Fruit fly (Drosophila melanogaster): ENCODE measurements around the gene CG43703.

The CG43703 gene

DNA sequence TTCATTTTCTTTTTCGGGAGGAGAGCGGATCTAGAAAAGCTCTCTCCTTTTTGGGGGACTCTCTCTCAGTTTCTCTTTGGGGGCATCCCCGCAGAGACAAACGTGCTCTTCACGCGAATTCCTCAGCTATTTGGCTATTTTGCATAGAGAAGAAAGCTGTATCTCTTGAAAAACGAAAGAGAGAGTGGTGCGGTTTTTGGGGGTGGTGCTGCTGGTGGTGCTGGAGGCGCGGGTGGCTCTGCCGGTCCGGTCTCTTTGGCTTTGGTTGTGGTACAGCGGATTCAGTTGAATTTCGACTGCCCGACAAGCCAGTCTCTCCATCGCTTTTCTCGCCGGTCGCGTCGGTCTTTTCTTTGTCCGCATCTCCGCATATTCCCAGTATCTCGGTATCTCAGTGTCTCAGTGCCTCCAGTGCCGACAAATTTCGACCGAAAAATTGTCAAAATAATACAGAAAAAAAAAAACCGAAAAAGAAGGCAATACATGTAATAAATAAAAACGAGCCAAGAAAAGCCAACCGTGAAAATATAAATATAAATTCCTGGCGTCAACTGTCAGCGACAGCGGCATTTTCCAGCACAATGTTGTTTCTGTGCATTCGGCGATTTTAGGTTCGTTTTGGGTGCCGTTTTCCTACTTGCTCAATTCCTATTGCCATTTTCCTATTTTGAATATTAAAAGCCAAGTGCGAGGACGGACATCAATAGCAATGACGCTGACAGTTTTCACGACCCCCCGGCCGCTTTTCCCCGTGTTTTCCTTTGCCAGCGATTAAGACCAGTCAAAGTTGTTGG is 34.9 kb upstream of the CG43703 start, which contains the start of gene CG10019 (continued):
- TF ChIP-seq Fer2 (tag; optimal IDR thresholded peaks at IDR 0.05) (no peak), amos (GFP tag; IDR thresholded peaks at IDR 0.05; ENCODE audit: partially characterized antibody) (peak; percentile 19; the same call in 1 of the 2 replicates), CG3163 (GFP tag; optimal IDR thresholded peaks at IDR 0.05) (peak; percentile 98), CG12219 (GFP tag; optimal IDR thresholded peaks at IDR 0.05) (no peak), CG5180 (GFP tag; optimal IDR thresholded peaks at IDR 0.05) (no peak), CG4404 (GFP tag; IDR thresholded peaks at IDR 0.05) (no peak), CG42726 (GFP tag; IDR thresholded peaks at IDR 0.05; ENCODE audit: partially characterized antibody) (no peak), CG9609 (GFP tag; optimal IDR thresholded peaks at IDR 0.05) (no peak), Gug (GFP tag; IDR thresholded peaks at IDR 0.05) (no peak), Hr3 (GFP tag; optimal IDR thresholded peaks at IDR 0.05) (no peak), HLH4C (GFP tag; IDR thresholded peaks at IDR 0.05; ENCODE audit: partially characterized antibody) (0 out of 3 replicates have a peak, but pooled peaks have one; percentile 20)

DNA sequence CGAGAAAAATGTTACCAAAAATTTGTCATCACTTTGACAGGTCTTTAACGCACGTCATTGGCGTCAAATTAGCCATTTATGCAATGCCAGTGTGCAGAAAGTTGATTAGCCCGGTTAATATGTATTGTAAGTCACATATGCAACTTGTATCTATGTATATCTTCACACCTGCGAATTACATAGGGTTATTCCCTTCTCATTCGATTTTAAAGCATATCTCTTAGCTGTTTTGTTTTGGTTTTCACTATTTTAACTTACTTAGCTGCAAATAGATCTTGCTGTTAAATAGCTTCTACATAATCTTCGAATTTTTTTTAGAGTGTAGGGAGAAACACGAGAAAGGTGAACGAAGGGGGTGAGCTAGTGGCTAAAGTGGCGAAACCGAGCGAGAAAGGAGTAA is 34.2 kb upstream of the CG43703 start:
- TF ChIP-seq Awh (GFP tag; IDR thresholded peaks at IDR 0.05) (no peak), CG4617 (GFP tag; optimal IDR thresholded peaks at IDR 0.05; ENCODE audit: borderline replicate concordance) (no peak), CG3407 (GFP tag; optimal IDR thresholded peaks at IDR 0.05) (no peak), fd102C (GFP tag; optimal IDR thresholded peaks at IDR 0.05) (no peak), Antp (GFP tag; optimal IDR thresholded peaks at IDR 0.05) (no peak), CG7839 (tag; optimal IDR thresholded peaks at IDR 0.05) (no peak), CG6791 (GFP tag; IDR thresholded peaks at IDR 0.05; ENCODE audit: partially characterized antibody) (no peak)

DNA sequence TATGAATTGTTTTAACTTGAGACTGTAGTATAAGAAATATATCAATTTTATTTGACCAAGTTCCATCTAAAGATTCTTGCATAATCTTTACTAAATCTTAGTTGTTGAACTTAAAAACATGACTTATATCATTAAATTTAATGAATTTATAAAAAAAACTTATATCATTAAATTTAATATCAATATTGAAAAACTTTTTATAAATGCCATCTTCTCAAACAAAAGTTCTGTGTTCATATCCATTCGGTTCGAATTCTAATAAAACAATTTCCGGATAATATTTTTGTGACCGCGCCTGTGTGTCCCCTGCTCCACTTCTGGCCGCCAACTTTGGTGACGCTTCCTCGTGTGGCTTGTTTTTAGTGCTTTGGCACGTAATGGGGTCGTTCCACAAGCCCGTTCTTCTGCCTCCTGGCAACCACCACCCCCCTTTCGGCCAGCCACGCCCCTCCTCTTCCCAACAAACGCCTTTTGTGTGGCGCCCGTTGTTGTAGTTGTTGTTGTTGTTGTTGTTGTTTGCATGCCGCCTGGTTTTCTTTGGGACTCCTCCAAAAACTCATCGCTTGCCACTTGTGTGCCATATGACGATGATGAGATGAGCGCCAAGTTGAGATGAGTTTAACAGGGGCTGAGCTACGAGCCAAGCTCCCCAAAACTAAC is 28.2 kb upstream of the CG43703 start:
- TF ChIP-seq PHDP (tag; optimal IDR thresholded peaks at IDR 0.05) = peak; percentile 13
- peak; percentile 2 for TF ChIP-seq Ssrp (tag; optimal IDR thresholded peaks at IDR 0.05)
- peak in 1 of 2 experiments; percentile 39 for TF ChIP-seq Hr51 (GFP tag; optimal IDR thresholded peaks at IDR 0.05)
- TF ChIP-seq Hr3 (GFP tag; optimal IDR thresholded peaks at IDR 0.05) = peak; percentile 3
- TF ChIP-seq CG14014 (GFP tag; IDR thresholded peaks at IDR 0.05) = 0 out of 2 replicates have a peak, but pooled peaks have one; percentile 13
- TF ChIP-seq nmo (GFP tag; optimal IDR thresholded peaks at IDR 0.05) = peak; percentile 1
- no peak for TF ChIP-seq Xrp1 (GFP tag; IDR thresholded peaks at IDR 0.05)
- TF ChIP-seq CG6689 (GFP tag; IDR thresholded peaks at IDR 0.05) = 0 out of 2 replicates have a peak, but pooled peaks have one; percentile 11
- TF ChIP-seq kah (GFP tag; optimal IDR thresholded peaks at IDR 0.05) = no peak
- peak; percentile 43 for TF ChIP-seq CG7556 (GFP tag; optimal IDR thresholded peaks at IDR 0.05)
- TF ChIP-seq CG15269 (tag; optimal IDR thresholded peaks at IDR 0.05) = peak; percentile 1
- TF ChIP-seq Rfx (GFP tag; IDR thresholded peaks at IDR 0.05) = peak; percentile 19; the same call in 1 of the 2 replicates
- TF ChIP-seq CG32532 (GFP tag; IDR thresholded peaks at IDR 0.05) = 0 out of 2 replicates have a peak, but pooled peaks have one; percentile 28
- no peak for TF ChIP-seq nerfin-1 (tag; optimal IDR thresholded peaks at IDR 0.05)
- no peak for TF ChIP-seq CG32772 (GFP tag; IDR thresholded peaks at IDR 0.05)
- peak; percentile 24 for TF ChIP-seq CG18599 (GFP tag; optimal IDR thresholded peaks at IDR 0.05)
- TF ChIP-seq Atf-2 (GFP tag; optimal IDR thresholded peaks at IDR 0.05) = no peak
- no peak for TF ChIP-seq Atf3 (GFP tag; optimal IDR thresholded peaks at IDR 0.05)
- peak; percentile 60 for TF ChIP-seq CG2678 (tag; optimal IDR thresholded peaks at IDR 0.05)
- peak; percentile 47 for TF ChIP-seq CG11504 (tag; optimal IDR thresholded peaks at IDR 0.05)
- no peak for TF ChIP-seq dimm (GFP tag; IDR thresholded peaks at IDR 0.05)
- no peak for TF ChIP-seq disco-r (GFP tag; optimal IDR thresholded peaks at IDR 0.05)
- peak; percentile 25 for TF ChIP-seq Oli (tag; optimal IDR thresholded peaks at IDR 0.05)
- TF ChIP-seq grau (tag; optimal IDR thresholded peaks at IDR 0.05) = peak; percentile 25
- TF ChIP-seq abd-A (tag; optimal IDR thresholded peaks at IDR 0.05) = peak; percentile 86
- TF ChIP-seq MTF-1 (GFP tag; optimal IDR thresholded peaks at IDR 0.05; ENCODE audit: borderline replicate concordance) = no peak
- TF ChIP-seq CG9437 (GFP tag; optimal IDR thresholded peaks at IDR 0.05) = peak; percentile 1

Data from whole organism, embryonic.